Worm (Caenorhabditis elegans): ENCODE measurements around the gene ddn-2.

ce11 chrII:12942496-12942895 is 33.6 kb downstream of the ddn-2 start:
- TF ChIP-seq dao-5 (tag; optimal IDR thresholded peaks at IDR 0.05), result no peak
- TF ChIP-seq him-1 (tag; optimal IDR thresholded peaks at IDR 0.05), result no peak

Data from whole organism, L4/young adult.